Fruit fly (Drosophila melanogaster) S2 (cell line): ENCODE results near the gene Fibp.

ENCODE experiments used
- CG8478 ChIP-seq: fragments of >200 bp; optimal IDR thresholded peaks from 2 replicates; lab custom pipeline; 2018
- CTCF ChIP-seq, 2 experiments: fragments of >200 bp; optimal IDR thresholded peaks; 2 replicates each; lab custom pipeline; 2018

DNA sequence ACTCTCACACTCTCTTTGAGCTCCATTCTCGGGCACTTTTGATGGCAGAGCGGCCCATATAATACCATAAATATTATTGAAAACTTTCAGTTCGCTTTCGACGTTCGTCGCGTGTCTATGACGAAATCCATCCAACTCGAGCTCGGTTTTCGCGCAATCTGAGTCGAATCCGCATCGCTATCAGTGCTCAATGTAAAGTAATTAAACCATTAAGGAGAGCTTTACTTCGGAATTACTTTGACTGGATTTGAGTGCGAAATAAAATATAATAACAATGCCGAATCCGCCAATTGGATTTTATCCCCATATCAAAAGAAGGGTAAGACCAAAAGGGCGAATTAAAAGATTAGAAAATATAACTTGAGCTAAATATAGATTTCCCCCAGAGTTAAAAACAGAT lies 30.3 kb upstream of the Fibp start:
- TF ChIP-seq CTCF (optimal IDR thresholded peaks at IDR 0.05; lab: Kevin White, UChicago) = no peak
- no peak for TF ChIP-seq CG8478 (lab: Kevin White, UChicago)
